Fruit fly (Drosophila melanogaster) whole organism: ENCODE data around the gene CG12020.

Experiments used
- EcR ChIP-seq, 2 experiments: fragments of >200 bp; optimal IDR thresholded peaks; 2 replicates each; lab custom pipeline; 2017; ENCODE audit warnings: missing biosample characterization in 2 of 2, missing genetic modification characterization in 2 of 2, missing genetic modification reagents in 2 of 2
- pan ChIP-seq: fragments of >200 bp; optimal IDR thresholded peaks from 2 replicates; lab custom pipeline; 2017
- psq ChIP-seq: fragments of >200 bp; optimal IDR thresholded peaks from 2 replicates; lab custom pipeline; 2017
- usp ChIP-seq: fragments of >200 bp; optimal IDR thresholded peaks from 2 replicates; lab custom pipeline; 2017; ENCODE audit warnings: missing biosample characterization, missing genetic modification characterization, mixed read lengths

dm6 chr3L:1821140-1821539 is 24.0 kb downstream of the CG12020 start:
- TF ChIP-seq EcR (GFP tag; optimal IDR thresholded peaks at IDR 0.05; lab: Kevin White, UChicago) (no peak), pan (lab: Kevin White, UChicago) (no peak), psq (lab: Kevin White, UChicago) (no peak), usp (no peak)
